Worm (Caenorhabditis elegans) whole organism, early embryonic: ENCODE measurements around the gene B0244.5.

Source experiments
- ama-1 ChIP-seq: fragments of 150-350 bp; optimal IDR thresholded peaks from 2 replicates; lab custom pipeline; 2014
- hmbx-1 ChIP-seq: sonication (generic microtip); optimal IDR thresholded peaks from 2 replicates; lab custom pipeline; 2016; ENCODE audit warnings: mild to moderate bottlenecking, missing genetic modification characterization, missing compliant biosample characterization

- TF ChIP-seq ama-1 (lab: Kevin White, UChicago) (no peak), hmbx-1 (tag; lab: Kevin White, UChicago) (no peak)
These were observed 32.6 kb upstream of the B0244.5 start for ce11 chrIII:5711881-5712643.
